Worm (Caenorhabditis elegans): ENCODE measurements around the gene ruvb-2.

The ruvb-2 gene

DNA sequence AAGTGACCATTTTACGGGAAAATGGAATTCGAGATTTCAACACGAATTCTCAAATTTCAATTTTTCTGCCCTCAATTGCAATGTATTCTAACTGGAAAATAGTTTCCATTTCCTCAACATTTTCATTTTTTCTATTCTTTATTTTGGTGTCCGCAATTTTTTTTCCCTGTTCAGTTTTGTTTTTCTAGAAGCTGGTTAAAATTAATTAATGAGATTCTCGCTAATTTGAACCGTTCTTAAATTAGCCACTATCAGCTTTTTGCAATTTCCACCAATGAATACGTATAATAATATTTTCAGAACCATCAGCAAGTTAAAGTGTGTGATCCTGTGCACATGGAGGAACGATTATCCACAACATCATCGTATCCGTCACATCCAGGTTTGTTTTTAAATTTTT is 38.1 kb upstream of the ruvb-2 start, which contains the start of gene jnk-1:
jnk-1 (plus strand) TSS at position 301 of the 400 bp plus-strand sequence.
- no peak for TF ChIP-seq aptf-3 (GFP tag; IDR thresholded peaks at IDR 0.05)
- no peak for TF ChIP-seq zim-3 (tag; optimal IDR thresholded peaks at IDR 0.05)
- no peak for TF ChIP-seq dpl-1 (GFP tag; optimal IDR thresholded peaks at IDR 0.05)

DNA sequence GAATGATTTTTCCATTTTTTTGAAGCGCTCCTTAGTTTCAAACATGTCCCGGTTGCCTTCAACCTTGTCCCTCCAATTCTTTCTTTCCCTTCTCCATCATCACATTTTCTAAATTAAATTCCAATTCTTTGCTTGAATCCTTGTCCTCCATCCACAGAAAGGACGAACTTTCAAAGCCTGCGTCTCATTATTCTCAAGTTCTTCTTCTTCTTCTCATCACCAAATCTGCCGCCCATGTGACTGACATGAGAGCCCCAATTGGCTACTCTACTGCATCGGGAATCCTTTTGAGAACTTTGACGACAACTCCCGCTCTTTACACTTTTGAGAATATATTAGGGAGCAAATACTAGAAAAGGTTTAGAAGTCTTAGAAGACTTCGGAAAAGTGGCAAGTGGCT is 37.5 kb upstream of the ruvb-2 start:
- no peak for TF ChIP-seq cebp-1 (GFP tag; IDR thresholded peaks at IDR 0.05)
- TF ChIP-seq cebp-1 (tag; optimal IDR thresholded peaks at IDR 0.05): no peak
- no peak for TF ChIP-seq snpc-3.4 (tag; optimal IDR thresholded peaks at IDR 0.05)
- TF ChIP-seq zim-3 (tag; optimal IDR thresholded peaks at IDR 0.05): no peak
- TF ChIP-seq tbp1 (GFP tag; optimal IDR thresholded peaks at IDR 0.05): no peak
- no peak for TF ChIP-seq tbx-9 (tag; optimal IDR thresholded peaks at IDR 0.05; ENCODE audit: borderline replicate concordance)
- no peak for TF ChIP-seq madf-6 (GFP tag; IDR thresholded peaks at IDR 0.05)
- TF ChIP-seq F22D6.2 (tag; optimal IDR thresholded peaks at IDR 0.05): no peak
- TF ChIP-seq mel-28 (tag; optimal IDR thresholded peaks at IDR 0.05; ENCODE audit: borderline replicate concordance): no peak
- TF ChIP-seq rec-8 (tag; optimal IDR thresholded peaks at IDR 0.05): no peak
- TF ChIP-seq lin-54 (GFP tag; optimal IDR thresholded peaks at IDR 0.05): no peak
- TF ChIP-seq let-607 (tag; optimal IDR thresholded peaks at IDR 0.05): no peak
- no peak for TF ChIP-seq C06A6.2 (GFP tag; conservative IDR thresholded peaks at IDR 0.05)
- no peak for TF ChIP-seq rcor-1 (GFP tag; IDR thresholded peaks at IDR 0.05)
- no peak for TF ChIP-seq mes-4 (tag; optimal IDR thresholded peaks at IDR 0.05)
- no peak for TF ChIP-seq F10E7.11 (tag; optimal IDR thresholded peaks at IDR 0.05)

DNA sequence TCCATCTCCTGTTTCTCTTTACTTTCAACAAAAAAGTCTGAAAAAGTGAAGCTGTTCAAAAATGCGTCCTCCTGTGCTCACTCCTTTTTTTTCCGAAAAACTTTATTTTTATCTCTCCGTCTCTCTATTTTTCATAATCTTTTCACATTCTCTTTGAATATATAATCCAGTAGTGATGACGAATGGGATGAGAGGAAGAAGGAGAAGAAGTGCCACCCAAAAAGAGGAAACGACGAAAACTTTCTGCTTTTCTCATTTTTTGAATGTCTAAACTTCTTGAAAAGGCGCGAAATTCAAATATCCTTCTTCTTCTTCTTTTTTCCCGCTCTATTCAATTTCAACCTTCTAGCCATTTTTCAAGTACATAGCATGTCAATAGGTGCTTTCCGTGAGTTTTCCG is 35.5 kb upstream of the ruvb-2 start:
- TF ChIP-seq him-1 (tag; optimal IDR thresholded peaks at IDR 0.05): no peak
- TF ChIP-seq lsl-1 (GFP tag; optimal IDR thresholded peaks at IDR 0.05): no peak
- no peak for TF ChIP-seq C06A6.2 (GFP tag; conservative IDR thresholded peaks at IDR 0.05)
- TF ChIP-seq akir-1 (GFP tag; optimal IDR thresholded peaks at IDR 0.05): no peak
- no peak for TF ChIP-seq athp-1 (tag; optimal IDR thresholded peaks at IDR 0.05)
- no peak for TF ChIP-seq F33H1.4 (GFP tag; IDR thresholded peaks at IDR 0.05)
- TF ChIP-seq sptf-2 (GFP tag; optimal IDR thresholded peaks at IDR 0.05): no peak
- TF ChIP-seq nhr-120 (GFP tag; IDR thresholded peaks at IDR 0.05): no peak
- no peak for TF ChIP-seq Y56A3A.18 (GFP tag; IDR thresholded peaks at IDR 0.05)
- TF ChIP-seq rpc-1 (optimal IDR thresholded peaks at IDR 0.05): no peak
- no peak for TF ChIP-seq rpc-1 (tag; optimal IDR thresholded peaks at IDR 0.05)

DNA sequence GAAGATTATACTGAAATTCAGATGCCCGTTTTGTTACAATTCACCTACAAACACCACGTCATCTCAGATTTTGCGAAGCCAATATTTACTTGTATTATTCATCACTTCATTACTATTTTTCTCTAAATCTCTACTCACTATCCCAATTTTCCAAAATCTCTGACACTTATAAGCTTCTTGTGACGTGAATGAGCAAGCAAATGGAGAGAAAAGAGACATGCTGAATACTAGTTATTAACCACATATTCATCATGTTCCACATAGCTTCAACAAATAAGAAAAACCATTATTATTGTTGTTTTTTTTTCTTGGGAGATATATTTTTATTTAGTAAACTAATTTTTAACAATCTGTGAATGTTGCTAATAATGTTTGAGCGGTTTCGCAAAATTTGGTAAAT is 32.1 kb upstream of the ruvb-2 start:
- no peak for TF ChIP-seq athp-1 (tag; optimal IDR thresholded peaks at IDR 0.05)
- TF ChIP-seq lir-1 (GFP tag; conservative IDR thresholded peaks at IDR 0.05): no peak
- TF ChIP-seq ets-4 (GFP tag; optimal IDR thresholded peaks at IDR 0.05): no peak
- TF ChIP-seq aptf-2 (GFP tag; conservative IDR thresholded peaks at IDR 0.05): no peak
- no peak for TF ChIP-seq tbx-9 (tag; optimal IDR thresholded peaks at IDR 0.05; ENCODE audit: borderline replicate concordance)
- TF ChIP-seq rpc-1 (optimal IDR thresholded peaks at IDR 0.05): no peak
- TF ChIP-seq rpc-1 (tag; optimal IDR thresholded peaks at IDR 0.05): no peak
- no peak for TF ChIP-seq ceh-27 (GFP tag; optimal IDR thresholded peaks at IDR 0.05)
- TF ChIP-seq efl-1 (GFP tag; optimal IDR thresholded peaks at IDR 0.05): no peak
- TF ChIP-seq ztf-28 (GFP tag; IDR thresholded peaks at IDR 0.05): no peak
- TF ChIP-seq C17E4.6 (GFP tag; IDR thresholded peaks at IDR 0.05): no peak
- TF ChIP-seq B0336.3 (GFP tag; IDR thresholded peaks at IDR 0.05): no peak
- TF ChIP-seq rec-8 (tag; optimal IDR thresholded peaks at IDR 0.05): no peak
- no peak for TF ChIP-seq mel-28 (tag; optimal IDR thresholded peaks at IDR 0.05; ENCODE audit: borderline replicate concordance)
- TF ChIP-seq F10E7.11 (tag; optimal IDR thresholded peaks at IDR 0.05): no peak
- no peak for TF ChIP-seq D2030.7 (GFP tag; IDR thresholded peaks at IDR 0.05)
- TF ChIP-seq K11D2.4 (GFP tag; IDR thresholded peaks at IDR 0.05): no peak
